Fruit fly (Drosophila melanogaster) whole organism: ENCODE data around the gene CrebA.

Experiments used
- CG8478 ChIP-seq: fragments of >200 bp; optimal IDR thresholded peaks from 2 replicates; lab custom pipeline; 2018; ENCODE audit warnings: inconsistent platforms
- EcR ChIP-seq, 2 experiments: fragments of >200 bp; optimal IDR thresholded peaks; 2 replicates each; lab custom pipeline; 2017; ENCODE audit warnings: missing biosample characterization in 2 of 2, missing genetic modification characterization in 2 of 2, missing genetic modification reagents in 2 of 2
- pan ChIP-seq: fragments of >200 bp; optimal IDR thresholded peaks from 2 replicates; lab custom pipeline; 2017
- usp ChIP-seq: fragments of >200 bp; optimal IDR thresholded peaks from 2 replicates; lab custom pipeline; 2017; ENCODE audit warnings: missing biosample characterization, missing genetic modification characterization, mixed read lengths

DNA sequence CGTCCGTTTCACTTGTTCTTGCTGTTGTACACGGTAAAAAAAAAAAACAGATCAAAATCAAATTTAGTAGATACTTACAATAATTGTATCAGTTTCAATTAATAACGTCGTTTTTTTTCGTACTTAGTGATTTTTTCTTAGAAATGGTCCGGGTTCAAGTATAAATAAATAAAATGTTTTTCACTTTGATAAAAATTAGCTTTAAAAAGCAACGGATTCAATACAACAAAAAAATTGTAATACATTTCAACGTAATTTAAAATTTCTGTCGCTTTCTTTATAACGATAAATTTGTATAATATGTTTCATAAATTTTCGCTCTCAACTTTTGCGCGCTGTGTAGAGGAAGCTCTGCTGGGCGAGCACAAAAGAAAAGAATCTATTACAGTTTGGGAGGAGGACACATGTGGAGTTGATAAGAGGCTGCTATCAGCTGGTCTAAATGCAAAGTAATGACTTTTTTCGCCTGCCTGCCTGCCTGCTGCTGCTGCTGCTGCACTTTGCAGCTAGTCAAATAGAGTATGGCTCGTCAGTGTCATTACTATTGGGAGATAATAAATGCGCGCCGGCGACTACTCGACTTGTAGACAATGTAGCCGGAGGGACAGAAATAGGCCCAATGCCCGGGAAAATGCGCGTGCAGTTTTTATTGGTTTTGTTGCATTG is 2.9 kb downstream of the CrebA start:
- TF ChIP-seq usp (GFP tag; lab: Kevin White, UChicago) = no peak
- peak in 1 of 2 experiments; percentile 19 for TF ChIP-seq EcR (GFP tag; optimal IDR thresholded peaks at IDR 0.05; lab: Kevin White, UChicago)
- TF ChIP-seq CG8478 = no peak
- no peak for TF ChIP-seq pan
